Fruit fly (Drosophila melanogaster) whole organism: Measurements from ENCODE around the gene CG9072.

Experiments
- CG8478 ChIP-seq: fragments of >200 bp; optimal IDR thresholded peaks from 2 replicates; lab custom pipeline; 2018; ENCODE audit warnings: inconsistent platforms
- Dll ChIP-seq: fragments of >200 bp; optimal IDR thresholded peaks from 2 replicates; lab custom pipeline; 2017
- psq ChIP-seq: fragments of >200 bp; optimal IDR thresholded peaks from 2 replicates; lab custom pipeline; 2017

DNA sequence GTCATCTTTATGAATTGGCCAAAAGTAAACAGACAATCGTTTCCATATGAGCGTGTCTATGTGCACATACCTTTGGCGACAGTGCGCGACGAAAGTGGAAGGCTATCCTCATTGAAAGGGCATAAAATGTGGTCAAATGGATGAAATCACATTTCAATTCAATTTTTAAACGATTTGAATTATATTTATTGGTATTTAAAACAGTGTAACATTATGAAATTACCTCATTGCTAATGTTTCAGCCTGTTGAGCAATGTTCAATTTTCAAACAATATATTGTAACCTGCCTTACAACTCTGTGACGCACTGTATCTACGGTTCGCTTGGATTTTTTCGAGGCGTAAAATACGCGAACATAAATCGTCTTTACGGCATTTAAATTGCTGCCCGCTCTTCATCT, 24.3 kb upstream of the CG9072 start:
- TF ChIP-seq psq (lab: Kevin White, UChicago) (no peak), Dll (lab: Kevin White, UChicago) (no peak), CG8478 (lab: Kevin White, UChicago) (no peak)
